Fruit fly (Drosophila melanogaster): Measurements from ENCODE around the gene CG7194.

dm6 chr3L:8325559-8325958 lies 21.7 kb upstream of the CG7194 start, which contains the start of gene CG34461:
- TF ChIP-seq CG17806 (tag; optimal IDR thresholded peaks at IDR 0.05) (no peak), Pif1A (GFP tag; optimal IDR thresholded peaks at IDR 0.05) (no peak)

Data from whole organism, pupa.